Worm (Caenorhabditis elegans): ENCODE data around the gene rcq-5.

DNA sequence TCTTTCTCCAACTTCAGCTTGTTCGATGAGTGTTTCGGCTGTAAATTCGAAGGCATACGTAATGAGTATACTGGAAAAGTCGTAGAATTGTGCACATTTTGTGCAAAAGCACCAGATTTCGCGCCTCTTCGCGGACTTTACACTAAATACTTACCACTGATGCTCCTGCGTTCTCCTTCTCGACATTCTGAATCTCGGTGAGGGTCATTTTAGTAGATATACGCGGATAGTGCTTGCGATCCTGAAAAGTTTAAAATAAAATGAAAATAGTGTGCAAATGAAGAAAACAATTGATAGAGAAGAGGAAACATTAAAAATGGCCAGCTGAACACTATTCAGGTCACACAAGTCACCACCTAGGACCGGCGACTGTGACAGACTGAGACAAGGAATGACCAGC, 36.9 kb upstream of the rcq-5 start, which contains the start of gene rnr-2:
- no peak for TF ChIP-seq him-1 (tag; optimal IDR thresholded peaks at IDR 0.05)
- TF ChIP-seq W03F9.2 (tag; optimal IDR thresholded peaks at IDR 0.05) = no peak
- no peak for TF ChIP-seq dao-5 (tag; optimal IDR thresholded peaks at IDR 0.05)
